Worm (Caenorhabditis elegans) whole organism, L2 larva: Measurements from ENCODE around the gene C01G10.14.

Source experiments
- C34F6.9 ChIP-seq: fragments of 150-350 bp; optimal IDR thresholded peaks from 2 replicates; lab custom pipeline; 2014; ENCODE audit warnings: missing biosample characterization, missing genetic modification characterization
- F13H6.1 ChIP-seq: sonication (generic microtip); optimal IDR thresholded peaks from 2 replicates; lab custom pipeline; 2016; ENCODE audit warnings: missing genetic modification characterization, missing compliant biosample characterization
- R02D3.7 ChIP-seq: fragments of 150-350 bp; optimal IDR thresholded peaks from 2 replicates; lab custom pipeline; 2014; ENCODE audit warnings: missing biosample characterization, missing genetic modification characterization
- alr-1 ChIP-seq: fragments of 150-350 bp; optimal IDR thresholded peaks from 2 replicates; lab custom pipeline; 2014; ENCODE audit warnings: missing biosample characterization, missing genetic modification characterization
- ama-1 ChIP-seq: fragments of 150-350 bp; optimal IDR thresholded peaks from 2 replicates; lab custom pipeline; 2018; ENCODE audit warnings: inconsistent platforms
- blmp-1 ChIP-seq: sonication (generic microtip); optimal IDR thresholded peaks from 2 replicates; lab custom pipeline; 2017; ENCODE audit warnings: missing genetic modification characterization, mild to moderate bottlenecking, missing compliant biosample characterization, antibody characterized with exemption, moderate library complexity; ENCODE audit not compliant: insufficient read depth
- ceh-82 ChIP-seq: fragments of 150-350 bp; optimal IDR thresholded peaks from 2 replicates; lab custom pipeline; 2014; ENCODE audit warnings: missing biosample characterization, missing genetic modification characterization
- crh-2 ChIP-seq: sonication (generic microtip); optimal IDR thresholded peaks from 2 replicates; lab custom pipeline; 2017; ENCODE audit warnings: missing biosample characterization, missing genetic modification characterization
- egl-27 ChIP-seq: sonication (generic microtip); optimal IDR thresholded peaks from 3 replicates; lab custom pipeline; 2017; ENCODE audit warnings: missing biosample characterization, missing genetic modification reagents, missing genetic modification characterization
- elt-1 ChIP-seq: fragments of 150-350 bp; optimal IDR thresholded peaks from 2 replicates; lab custom pipeline; 2014; ENCODE audit warnings: missing biosample characterization, missing genetic modification characterization
- elt-3 ChIP-seq: sonication (generic microtip); optimal IDR thresholded peaks from 2 replicates; lab custom pipeline; 2017; ENCODE audit warnings: missing biosample characterization, missing genetic modification characterization
- gmeb-1 ChIP-seq: fragments of 150-350 bp; optimal IDR thresholded peaks from 2 replicates; lab custom pipeline; 2014; ENCODE audit warnings: missing biosample characterization, missing genetic modification characterization
- lin-11 ChIP-seq: fragments of 150-350 bp; sonication (generic microtip); optimal IDR thresholded peaks from 2 replicates; lab custom pipeline; 2014; ENCODE audit warnings: missing biosample characterization, missing genetic modification characterization, inconsistent platforms, mixed read lengths
- lin-13 ChIP-seq: fragments of 150-350 bp; optimal IDR thresholded peaks from 2 replicates; lab custom pipeline; 2014; ENCODE audit warnings: missing biosample characterization, missing genetic modification reagents, missing genetic modification characterization
- lin-39 ChIP-seq: fragments of 150-350 bp; optimal IDR thresholded peaks from 2 replicates; lab custom pipeline; 2014; ENCODE audit warnings: missing biosample characterization, missing genetic modification reagents, missing genetic modification characterization
- lsy-2 ChIP-seq, 2 experiments: fragments of 150-350 bp in 1 of 2; sonication (generic microtip) in 1 of 2; optimal IDR thresholded peaks; 2 replicates each; lab custom pipeline; 2014 to 2017; ENCODE audit warnings: missing biosample characterization in 2 of 2, missing genetic modification characterization in 2 of 2
- mab-5 ChIP-seq: fragments of 150-350 bp; optimal IDR thresholded peaks from 2 replicates; lab custom pipeline; 2014; ENCODE audit warnings: missing biosample characterization, missing genetic modification characterization
- mbf-1 ChIP-seq: sonication (generic microtip); optimal IDR thresholded peaks from 2 replicates; lab custom pipeline; 2017; ENCODE audit warnings: missing biosample characterization, missing genetic modification characterization
- mdl-1 ChIP-seq, 2 experiments: fragments of 150-350 bp in 1 of 2; sonication (generic microtip) in 1 of 2; optimal IDR thresholded peaks; 2 replicates each; lab custom pipeline; 2017; ENCODE audit warnings: missing biosample characterization in 2 of 2, missing genetic modification characterization in 2 of 2
- nhr-10 ChIP-seq: sonication (generic microtip); optimal IDR thresholded peaks from 2 replicates; lab custom pipeline; 2017; ENCODE audit warnings: missing biosample characterization, missing genetic modification characterization
- nhr-12 ChIP-seq: fragments of 150-350 bp; optimal IDR thresholded peaks from 2 replicates; lab custom pipeline; 2014; ENCODE audit warnings: missing biosample characterization, missing genetic modification characterization
- nhr-129 ChIP-seq: fragments of 150-350 bp; optimal IDR thresholded peaks from 2 replicates; lab custom pipeline; 2014; ENCODE audit warnings: missing biosample characterization, missing genetic modification characterization
- nhr-21 ChIP-seq: fragments of 150-350 bp; optimal IDR thresholded peaks from 2 replicates; lab custom pipeline; 2014; ENCODE audit warnings: missing biosample characterization, missing genetic modification characterization
- nhr-23 ChIP-seq: fragments of 150-350 bp; optimal IDR thresholded peaks from 2 replicates; lab custom pipeline; 2014; ENCODE audit warnings: missing biosample characterization, missing genetic modification reagents, missing genetic modification characterization
- nhr-25 ChIP-seq: fragments of 150-350 bp; sonication (generic microtip); optimal IDR thresholded peaks from 3 replicates; lab custom pipeline; 2014; ENCODE audit warnings: missing biosample characterization, missing genetic modification characterization
- nhr-6 ChIP-seq: fragments of 150-350 bp; optimal IDR thresholded peaks from 2 replicates; lab custom pipeline; 2014; ENCODE audit warnings: missing biosample characterization, missing genetic modification characterization
- nhr-77 ChIP-seq: fragments of 150-350 bp; optimal IDR thresholded peaks from 2 replicates; lab custom pipeline; 2014; ENCODE audit warnings: missing biosample characterization, missing genetic modification characterization
- sem-4 ChIP-seq: fragments of 150-350 bp; optimal IDR thresholded peaks from 2 replicates; lab custom pipeline; 2014; ENCODE audit warnings: missing biosample characterization, missing genetic modification reagents, missing genetic modification characterization
- skn-1 ChIP-seq: sonication (generic microtip); optimal IDR thresholded peaks from 2 replicates; lab custom pipeline; 2017; ENCODE audit warnings: missing biosample characterization, missing genetic modification characterization
- sma-3 ChIP-seq: sonication (generic microtip); optimal IDR thresholded peaks from 2 replicates; lab custom pipeline; 2016; ENCODE audit warnings: missing genetic modification reagents, missing genetic modification characterization, missing compliant biosample characterization
- sma-9 ChIP-seq, 2 experiments: fragments of 150-350 bp in 1 of 2; sonication (generic microtip) in 1 of 2; optimal IDR thresholded peaks; 2 replicates each; lab custom pipeline; 2014 to 2016; ENCODE audit warnings: missing genetic modification characterization in 2 of 2, mild to moderate bottlenecking in 1 of 2, missing biosample characterization in 1 of 2, missing compliant biosample characterization in 1 of 2, missing genetic modification reagents in 1 of 2, moderate library complexity in 1 of 2
- snpc-4 ChIP-seq: fragments of 150-350 bp; optimal IDR thresholded peaks from 2 replicates; lab custom pipeline; 2014; ENCODE audit warnings: missing biosample characterization, missing genetic modification characterization
- unc-55 ChIP-seq: fragments of 150-350 bp; sonication (generic microtip); optimal IDR thresholded peaks from 3 replicates; lab custom pipeline; 2014; ENCODE audit warnings: missing biosample characterization, missing genetic modification reagents, missing genetic modification characterization
- zag-1 ChIP-seq: fragments of 150-350 bp; optimal IDR thresholded peaks from 2 replicates; lab custom pipeline; 2014; ENCODE audit warnings: missing biosample characterization, missing genetic modification characterization
- ztf-11 ChIP-seq: sonication (generic microtip); optimal IDR thresholded peaks from 2 replicates; lab custom pipeline; 2017; ENCODE audit warnings: missing biosample characterization, missing genetic modification characterization
- ztf-4 ChIP-seq: fragments of 150-350 bp; optimal IDR thresholded peaks from 2 replicates; lab custom pipeline; 2014; ENCODE audit warnings: missing biosample characterization, missing genetic modification characterization

C01G10.14 gene

DNA sequence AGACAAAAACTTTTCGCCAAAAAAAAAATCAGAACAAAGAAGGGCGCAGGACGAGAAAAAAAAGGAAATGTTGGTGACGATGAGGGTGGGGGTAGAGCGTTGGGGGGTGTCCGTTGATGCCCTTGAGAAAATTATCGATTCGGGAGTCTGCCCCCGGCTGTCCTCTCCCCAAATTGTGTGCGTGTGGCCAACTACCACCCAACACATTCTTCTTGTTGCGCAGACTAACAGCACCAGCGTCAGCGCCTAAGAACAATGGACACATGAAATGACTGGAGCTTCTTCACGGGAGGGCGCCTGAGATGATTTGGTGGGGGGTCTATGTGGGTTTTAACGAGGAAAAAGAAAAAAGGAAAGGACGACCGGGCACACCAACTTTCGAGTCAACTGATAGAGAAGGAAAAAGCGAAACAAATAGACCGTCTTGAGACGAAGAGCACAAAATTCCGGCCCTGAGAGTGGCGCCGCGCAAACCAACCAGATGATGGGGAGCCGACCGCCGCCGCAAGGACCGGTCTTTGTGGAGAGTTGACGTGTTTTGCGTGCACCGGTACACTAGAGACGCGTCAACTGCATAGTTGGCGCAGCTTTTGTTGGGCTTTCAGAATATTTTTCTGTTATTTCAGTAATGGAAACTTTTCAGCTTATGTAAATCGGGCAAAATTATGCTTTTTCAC is 40.5 kb downstream of the C01G10.14 start, which contains the start of gene C25D7.9:
Gene C25D7.9, plus strand, starts transcription at position 68 of the 677 bp plus-strand sequence.
- TF ChIP-seq elt-3 (tag; lab: Kevin White, UChicago) (no peak), unc-55 (peak; percentile 59), lin-13 (GFP tag; lab: Kevin White, UChicago) (peak; percentile 36), nhr-25 (tag; lab: Kevin White, UChicago) (no peak), gmeb-1 (tag; lab: Kevin White, UChicago) (peak; percentile 10), lsy-2 (tag; optimal IDR thresholded peaks at IDR 0.05; lab: Kevin White, UChicago) (peak in 1 of 2 experiments; percentile 13), mdl-1 (tag; optimal IDR thresholded peaks at IDR 0.05; lab: Kevin White, UChicago) (no peak), C34F6.9 (tag; lab: Kevin White, UChicago) (peak; percentile 29), F13H6.1 (tag; lab: Kevin White, UChicago) (peak; percentile 9), zag-1 (peak; percentile 51), sma-9 (GFP tag; optimal IDR thresholded peaks at IDR 0.05; lab: Kevin White, UChicago) (no peak), sma-9 (tag; optimal IDR thresholded peaks at IDR 0.05; lab: Kevin White, UChicago) (no peak), nhr-6 (no peak), nhr-129 (peak; percentile 23)

DNA sequence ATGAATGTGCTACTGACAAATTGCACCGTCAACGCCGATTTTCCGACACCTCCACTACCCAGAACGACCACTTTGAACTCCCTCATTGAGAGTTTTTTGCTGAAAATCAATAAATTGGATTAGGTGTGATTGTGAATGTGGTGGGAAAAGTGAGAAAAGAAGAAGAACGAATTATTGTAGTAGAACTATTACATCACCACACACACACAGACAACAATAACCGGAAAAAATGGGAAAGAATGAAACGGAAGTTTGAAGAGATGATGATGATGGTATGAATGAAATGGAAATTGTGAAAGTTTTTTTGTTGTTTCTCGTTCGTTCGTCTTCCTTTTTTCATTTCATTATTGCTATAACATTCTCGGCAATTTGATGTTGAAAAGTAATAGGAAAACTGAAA is 41.8 kb downstream of the C01G10.14 start, which contains the start of gene rap-2:
Gene rap-2, minus strand, starts transcription at position 101 of the 400 bp plus-strand sequence.
- no peak for TF ChIP-seq C34F6.9 (tag; lab: Kevin White, UChicago)
- TF ChIP-seq gmeb-1 (tag; lab: Kevin White, UChicago): no peak
- TF ChIP-seq sem-4 (tag; lab: Kevin White, UChicago): no peak
- no peak for TF ChIP-seq lin-11
- no peak for TF ChIP-seq egl-27 (tag; lab: Kevin White, UChicago)
- no peak for TF ChIP-seq R02D3.7 (tag; lab: Kevin White, UChicago)
- TF ChIP-seq unc-55: no peak
- TF ChIP-seq crh-2 (tag; lab: Kevin White, UChicago): no peak
- no peak for TF ChIP-seq nhr-129
- no peak for TF ChIP-seq ceh-82
- no peak for TF ChIP-seq mab-5 (tag; lab: Kevin White, UChicago)
- TF ChIP-seq ztf-4: no peak
- TF ChIP-seq F13H6.1 (tag; lab: Kevin White, UChicago): no peak
- no peak for TF ChIP-seq nhr-10 (tag; lab: Kevin White, UChicago)

DNA sequence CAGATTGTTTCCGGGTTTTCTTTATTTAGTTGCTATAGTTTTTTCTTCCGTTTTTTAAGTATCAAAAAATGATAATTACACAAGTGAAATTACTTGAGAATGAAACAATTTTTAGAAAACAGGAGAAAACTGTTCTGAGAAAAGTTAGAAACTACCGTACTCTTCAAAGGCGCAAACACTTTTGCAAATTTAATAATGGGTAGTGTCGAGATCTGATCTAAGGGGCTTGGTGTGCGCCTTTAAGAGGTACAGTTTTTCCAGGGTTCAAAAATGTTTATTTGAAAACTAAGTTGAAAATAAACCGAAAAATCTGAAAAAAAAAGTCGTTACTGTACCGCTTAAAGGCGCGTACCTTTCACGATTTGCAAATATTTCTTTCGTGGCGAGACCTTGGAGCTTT is 45.1 kb downstream of the C01G10.14 start:
- TF ChIP-seq mdl-1 (tag; optimal IDR thresholded peaks at IDR 0.05; lab: Kevin White, UChicago): no peak
- TF ChIP-seq nhr-21 (tag; lab: Kevin White, UChicago): no peak
- no peak for TF ChIP-seq nhr-77 (tag; lab: Kevin White, UChicago)

DNA sequence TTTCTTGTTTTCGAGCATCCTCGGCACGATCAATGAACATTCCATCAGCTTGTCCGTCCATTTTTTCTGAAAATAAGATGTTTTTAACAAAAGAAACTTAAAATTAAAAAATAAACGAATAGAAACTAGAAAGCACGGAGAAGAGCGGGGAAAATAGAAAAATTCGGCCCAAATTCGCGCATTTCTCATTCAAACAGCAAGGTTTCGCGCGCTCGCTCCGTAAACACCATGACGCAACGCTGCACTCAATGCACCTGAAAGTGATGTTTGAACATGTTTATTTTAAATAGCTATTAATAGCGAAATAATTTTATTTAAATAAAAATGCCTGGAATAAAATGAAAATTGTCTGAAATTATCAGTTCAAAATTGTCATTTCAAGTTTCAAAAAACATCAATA is 46.2 kb downstream of the C01G10.14 start, which contains the start of the genes mcm-3 and C25D7.15:
Gene mcm-3, minus strand, starts transcription at position 66 of the 400 bp plus-strand sequence.
Gene C25D7.15, plus strand, starts transcription at position 275 of the 400 bp plus-strand sequence.
- TF ChIP-seq gmeb-1 (tag; lab: Kevin White, UChicago) (peak; percentile 75), blmp-1 (tag; lab: Kevin White, UChicago) (no peak), sem-4 (tag; lab: Kevin White, UChicago) (no peak), C34F6.9 (tag; lab: Kevin White, UChicago) (peak; percentile 39), nhr-129 (peak; percentile 36)

DNA sequence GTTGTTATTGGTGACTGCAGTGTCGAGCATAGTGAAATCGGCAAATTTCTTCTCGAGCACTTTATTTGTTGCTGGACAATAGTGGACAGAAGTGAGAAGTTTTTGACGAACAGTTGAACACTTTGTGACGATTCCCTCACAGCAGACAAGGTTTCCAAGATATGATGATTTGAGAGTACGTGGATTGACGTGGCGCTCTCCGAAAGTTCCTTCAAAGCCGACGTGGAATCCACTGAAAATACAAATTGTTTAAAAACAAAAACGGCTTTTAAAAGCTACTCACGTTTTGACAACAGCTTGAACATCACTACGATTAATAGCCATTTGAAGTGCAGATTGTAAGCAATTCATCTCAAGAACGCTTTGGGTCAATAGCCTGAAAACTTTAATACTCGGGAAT is 46.8 kb downstream of the C01G10.14 start:
- TF ChIP-seq mab-5 (tag; lab: Kevin White, UChicago) (no peak), mbf-1 (tag; lab: Kevin White, UChicago) (no peak), skn-1 (tag; lab: Kevin White, UChicago) (no peak), mdl-1 (tag; optimal IDR thresholded peaks at IDR 0.05; lab: Kevin White, UChicago) (no peak), ama-1 (lab: Kevin White, UChicago) (no peak), elt-1 (tag; lab: Kevin White, UChicago) (no peak), F13H6.1 (tag; lab: Kevin White, UChicago) (no peak), crh-2 (tag; lab: Kevin White, UChicago) (no peak), lin-39 (tag; lab: Kevin White, UChicago) (no peak), nhr-23 (tag; lab: Kevin White, UChicago) (no peak), ztf-11 (tag; lab: Kevin White, UChicago) (no peak), nhr-6 (no peak), alr-1 (tag; lab: Kevin White, UChicago) (no peak), sma-3 (GFP tag; lab: Kevin White, UChicago) (no peak), snpc-4 (no peak), nhr-12 (tag; lab: Kevin White, UChicago) (no peak), R02D3.7 (tag; lab: Kevin White, UChicago) (no peak)
- TF ChIP-seq, all 48 proteins: peak for 0
